Worm (Caenorhabditis elegans) whole organism, L4/young adult: ENCODE measurements around the gene col-145.

ENCODE experiments used
- W03F9.2 ChIP-seq: fragments of 150-350 bp; optimal IDR thresholded peaks from 2 replicates; lab custom pipeline; 2014; ENCODE audit warnings: missing biosample characterization, missing genetic modification characterization
- him-1 ChIP-seq: sonication (generic microtip); optimal IDR thresholded peaks from 2 replicates; lab custom pipeline; 2016; ENCODE audit warnings: missing genotype, missing genetic modification reagents, missing genetic modification characterization, missing compliant biosample characterization

DNA sequence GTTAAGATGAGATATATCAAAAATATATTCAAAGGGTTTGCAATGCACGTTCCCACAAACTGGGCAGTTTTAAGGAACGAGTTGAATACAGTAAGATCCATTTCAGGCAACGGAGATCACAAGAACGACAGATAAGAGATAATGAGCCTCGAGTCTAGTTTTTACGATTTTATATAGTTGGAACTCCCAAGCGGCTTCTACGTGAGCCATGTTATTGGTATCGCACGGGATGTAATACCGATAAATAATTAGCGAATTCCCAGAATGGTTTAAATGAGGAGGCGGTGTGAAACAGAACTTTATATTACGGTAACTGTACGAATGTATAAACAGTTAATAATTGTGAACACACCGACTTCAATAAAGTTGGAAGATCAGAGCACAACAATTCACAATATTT is 36.1 kb upstream of the col-145 start, which contains the start of gene str-177:
- TF ChIP-seq him-1 (tag; lab: Kevin White, UChicago) (no peak), W03F9.2 (tag; lab: Kevin White, UChicago) (no peak)
